Worm (Caenorhabditis elegans): Measurements from ENCODE around the gene F56A11.6.

DNA sequence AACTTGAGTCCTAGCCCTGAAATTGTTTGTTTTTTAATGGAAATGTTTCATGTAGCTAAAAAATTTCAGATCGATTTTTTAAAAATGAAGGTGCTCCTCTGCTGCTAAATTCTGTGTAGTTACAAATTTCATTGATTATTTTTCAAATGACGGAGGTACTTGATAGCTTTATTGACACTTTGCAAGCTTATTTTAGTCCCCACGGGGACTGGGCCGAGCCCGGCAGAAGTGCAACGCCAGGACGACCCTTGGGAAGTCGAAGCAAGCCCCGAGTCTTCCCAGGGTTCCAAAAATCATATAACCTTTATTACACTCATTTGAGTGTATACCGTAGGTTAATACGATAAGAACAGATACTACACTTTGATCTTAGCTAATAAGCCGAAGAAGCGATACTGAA lies 41.8 kb upstream of the F56A11.6 start:
- TF ChIP-seq lin-15B (tag; optimal IDR thresholded peaks at IDR 0.05) (no peak), xbp-1 (tag; optimal IDR thresholded peaks at IDR 0.05) (no peak), aly-2 (tag; optimal IDR thresholded peaks at IDR 0.05) (no peak), mab-9 (GFP tag; IDR thresholded peaks at IDR 0.05) (no peak), ces-1 (GFP tag; optimal IDR thresholded peaks at IDR 0.05) (no peak)
